Fruit fly (Drosophila melanogaster): ENCODE measurements around the gene CG10864.
A peak's percentile ranks its signal among the peaks of the same experiment; 100 is the strongest.

- TF ChIP-seq Sox15 (GFP tag; optimal IDR thresholded peaks at IDR 0.05), result no peak
- peak; percentile 41 for TF ChIP-seq Eip78C (GFP tag)
- TF ChIP-seq lz (GFP tag; optimal IDR thresholded peaks at IDR 0.05), result no peak
- no peak for TF ChIP-seq dsx (GFP tag; optimal IDR thresholded peaks at IDR 0.05; ENCODE audit: poor library complexity, severe bottlenecking)
- no peak for TF ChIP-seq topi (GFP tag; optimal IDR thresholded peaks at IDR 0.05)
- TF ChIP-seq Gug (GFP tag; IDR thresholded peaks at IDR 0.05), result no peak
- no peak for TF ChIP-seq Hr39 (GFP tag; optimal IDR thresholded peaks at IDR 0.05)
- TF ChIP-seq CG8632 (GFP tag; optimal IDR thresholded peaks at IDR 0.05), result no peak
- TF ChIP-seq Sox102F (GFP tag; optimal IDR thresholded peaks at IDR 0.05), result no peak
- TF ChIP-seq dac (GFP tag; optimal IDR thresholded peaks at IDR 0.05), result no peak
Measured at dm6 chr3R:18445148-18445843, 33.9 kb upstream of the CG10864 start.
